Worm (Caenorhabditis elegans): ENCODE measurements around the gene str-196.

DNA sequence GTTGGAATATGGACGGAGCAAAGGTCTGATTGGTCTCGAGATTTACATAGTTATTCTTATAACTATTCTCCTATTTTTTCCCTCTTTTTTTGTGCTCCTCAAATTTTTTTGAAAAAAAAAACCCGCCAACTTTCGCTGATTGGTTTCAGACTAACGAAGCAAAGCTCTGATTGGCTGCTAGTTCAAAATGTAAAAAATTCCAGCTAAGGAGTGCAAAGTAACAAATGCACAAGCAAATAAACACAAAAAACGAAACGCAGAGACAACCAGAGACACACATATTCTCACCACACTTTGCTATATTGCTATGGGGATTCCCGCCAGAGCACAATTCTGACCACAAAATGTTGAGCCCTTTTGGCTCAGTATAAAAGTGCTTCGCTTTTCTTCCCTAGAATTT, 5.9 kb downstream of the str-196 start, which contains the start of gene T01G6.1:
- TF ChIP-seq nhr-77 (tag; optimal IDR thresholded peaks at IDR 0.05) (no peak), ZK546.5 (tag; optimal IDR thresholded peaks at IDR 0.05) (no peak), dmd-4 (tag; optimal IDR thresholded peaks at IDR 0.05) (no peak), fos-1 (tag; optimal IDR thresholded peaks at IDR 0.05) (no peak), egl-27 (tag; optimal IDR thresholded peaks at IDR 0.05) (no peak), lsy-2 (tag; optimal IDR thresholded peaks at IDR 0.05) (no peak), lin-13 (GFP tag; optimal IDR thresholded peaks at IDR 0.05) (no peak), ama-1 (optimal IDR thresholded peaks at IDR 0.05) (no peak), nhr-11 (tag; optimal IDR thresholded peaks at IDR 0.05) (no peak)
